Worm (Caenorhabditis elegans) whole organism, L4 larva: ENCODE results near the gene str-108.

Source experiments
- F10B5.3 ChIP-seq: sonication (generic microtip); optimal IDR thresholded peaks from 2 replicates; lab custom pipeline; 2016; ENCODE audit warnings: mild to moderate bottlenecking, missing genetic modification characterization, missing compliant biosample characterization
- F26F4.8 ChIP-seq: fragments of 200-800 bp; sonication (Bioruptor generic); conservative IDR thresholded peaks from 2 replicates; pipeline ENCODE4 v1.3.6; 2022; ENCODE audit warnings: missing genetic modification characterization, missing compliant biosample characterization
- T20F7.1 ChIP-seq: fragments of 200-800 bp; sonication (Bioruptor generic); optimal IDR thresholded peaks from 2 replicates; lab custom pipeline; 2018; ENCODE audit warnings: mild to moderate bottlenecking, missing genetic modification characterization, missing compliant biosample characterization
- Y105C5A.15 ChIP-seq: fragments of 200-800 bp; sonication (Bioruptor generic); IDR thresholded peaks from 2 replicates; pipeline ENCODE4 v1.3.6; 2022; ENCODE audit warnings: missing genetic modification characterization, missing compliant biosample characterization
- Y75B8A.6 ChIP-seq: fragments of 200-800 bp; sonication (Bioruptor generic); IDR thresholded peaks from 2 replicates; pipeline ENCODE4 v1.3.6; 2022; ENCODE audit warnings: missing genetic modification reagents, missing genetic modification characterization, missing compliant biosample characterization
- ZK546.5 ChIP-seq, 2 experiments: sonication (generic microtip); optimal IDR thresholded peaks; 2 replicates each; lab custom pipeline; 2017; ENCODE audit warnings: missing biosample characterization in 2 of 2, missing genetic modification characterization in 2 of 2
- aha-1 ChIP-seq: fragments of 150-350 bp; peaks from one replicate; lab custom pipeline; 2014; ENCODE audit warnings: missing biosample characterization, missing genetic modification characterization
- ceh-20 ChIP-seq: fragments of 200-800 bp; sonication (Bioruptor generic); IDR thresholded peaks from 2 replicates; pipeline ENCODE4 v1.3.6; 2022; ENCODE audit warnings: missing genetic modification reagents, missing genetic modification characterization, missing compliant biosample characterization
- ces-1 ChIP-seq: fragments of 150-350 bp; sonication (generic microtip); optimal IDR thresholded peaks from 4 replicates; lab custom pipeline; 2014; ENCODE audit warnings: missing biosample characterization, missing genetic modification reagents, missing genetic modification characterization
- cey-2 ChIP-seq: sonication (generic microtip); optimal IDR thresholded peaks from 3 replicates; lab custom pipeline; 2017; ENCODE audit warnings: missing genetic modification characterization, mild to moderate bottlenecking, missing compliant biosample characterization, antibody characterized with exemption, borderline replicate concordance; ENCODE audit not compliant: insufficient read depth
- daf-16 ChIP-seq, 3 experiments: sonication (generic microtip); optimal IDR thresholded peaks; 2 replicates each; lab custom pipeline; 2016 to 2017; ENCODE audit warnings: missing genetic modification characterization in 3 of 3, missing genetic modification reagents in 3 of 3, mild to moderate bottlenecking in 2 of 3, missing compliant biosample characterization in 2 of 3, missing biosample characterization in 1 of 3, moderate library complexity in 1 of 3
- daf-19 ChIP-seq: fragments of 200-800 bp; sonication (Bioruptor generic); conservative IDR thresholded peaks from 2 replicates; pipeline ENCODE4 v1.3.6; 2022; ENCODE audit warnings: missing genetic modification characterization, missing compliant biosample characterization
- dmd-6 ChIP-seq: fragments of 200-800 bp; sonication (Bioruptor generic); IDR thresholded peaks from 2 replicates; pipeline ENCODE4 v1.3.6; 2022; ENCODE audit warnings: missing genetic modification reagents, missing genetic modification characterization, missing compliant biosample characterization
- duxl-1 ChIP-seq: sonication (generic microtip); optimal IDR thresholded peaks from 2 replicates; lab custom pipeline; 2016; ENCODE audit warnings: mild to moderate bottlenecking, missing genetic modification characterization, moderate library complexity, missing compliant biosample characterization; ENCODE audit not compliant: poor library complexity
- dve-1 ChIP-seq: sonication (generic microtip); optimal IDR thresholded peaks from 2 replicates; lab custom pipeline; 2017; ENCODE audit warnings: antibody characterized with exemption, mild to moderate bottlenecking, missing genetic modification characterization, missing compliant biosample characterization; ENCODE audit not compliant: insufficient read depth
- egl-27 ChIP-seq: sonication (generic microtip); optimal IDR thresholded peaks from 3 replicates; lab custom pipeline; 2017; ENCODE audit warnings: missing biosample characterization, missing genetic modification reagents, missing genetic modification characterization
- egl-43 ChIP-seq: fragments of 200-800 bp; sonication (Bioruptor generic); IDR thresholded peaks from 2 replicates; pipeline ENCODE4 v1.3.6; 2022; ENCODE audit warnings: missing genetic modification reagents, missing genetic modification characterization, missing compliant biosample characterization
- fos-1 ChIP-seq: fragments of 150-350 bp; optimal IDR thresholded peaks from 2 replicates; lab custom pipeline; 2014; ENCODE audit warnings: missing biosample characterization, missing genetic modification characterization
- jun-1 ChIP-seq: fragments of 150-350 bp; optimal IDR thresholded peaks from 2 replicates; lab custom pipeline; 2014; ENCODE audit warnings: missing biosample characterization, missing genetic modification reagents, missing genetic modification characterization
- lin-15B ChIP-seq: fragments of 150-350 bp; sonication (generic microtip); optimal IDR thresholded peaks from 3 replicates; lab custom pipeline; 2014; ENCODE audit warnings: missing biosample characterization, missing genetic modification characterization
- lin-39 ChIP-seq: fragments of 150-350 bp; optimal IDR thresholded peaks from 2 replicates; lab custom pipeline; 2014; ENCODE audit warnings: missing biosample characterization, missing genetic modification reagents, missing genetic modification characterization
- madf-5 ChIP-seq, 2 experiments: fragments of 200-800 bp; sonication (Bioruptor generic); IDR thresholded peaks; 2 replicates each; pipeline ENCODE4 v1.3.6; 2022; ENCODE audit warnings: missing compliant biosample characterization in 2 of 2, missing genetic modification characterization in 2 of 2
- mdl-1 ChIP-seq, 2 experiments: fragments of 150-350 bp in 1 of 2; sonication (generic microtip) in 1 of 2; optimal IDR thresholded peaks; 2 replicates each; lab custom pipeline; 2014 to 2017; ENCODE audit warnings: missing biosample characterization in 2 of 2, missing genetic modification characterization in 2 of 2
- mxl-2 ChIP-seq: fragments of 200-800 bp; sonication (Bioruptor generic); conservative IDR thresholded peaks from 2 replicates; pipeline ENCODE4 v1.3.6; 2022; ENCODE audit warnings: missing genetic modification reagents, missing genetic modification characterization, missing compliant biosample characterization
- nhr-111 ChIP-seq: fragments of 200-800 bp; sonication (Bioruptor generic); optimal IDR thresholded peaks from 2 replicates; lab custom pipeline; 2018; ENCODE audit warnings: mild to moderate bottlenecking, missing genetic modification characterization, missing compliant biosample characterization
- nhr-28 ChIP-seq: fragments of 150-350 bp; optimal IDR thresholded peaks from 2 replicates; lab custom pipeline; 2014; ENCODE audit warnings: missing biosample characterization, missing genetic modification characterization
- nhr-41 ChIP-seq: fragments of 200-800 bp; sonication (Bioruptor generic); IDR thresholded peaks from 2 replicates; pipeline ENCODE4 v1.3.6; 2022; ENCODE audit warnings: missing genetic modification reagents, missing genetic modification characterization, missing compliant biosample characterization
- nhr-76 ChIP-seq: fragments of 150-350 bp; optimal IDR thresholded peaks from 2 replicates; lab custom pipeline; 2014; ENCODE audit warnings: missing biosample characterization, missing genetic modification characterization
- nhr-77 ChIP-seq: fragments of 150-350 bp; optimal IDR thresholded peaks from 2 replicates; lab custom pipeline; 2014; ENCODE audit warnings: missing biosample characterization, missing genetic modification characterization
- pha-4 ChIP-seq, 2 experiments: fragments of 150-350 bp in 1 of 2; fragments of 200-800 bp in 1 of 2; sonication (Bioruptor generic) in 1 of 2; IDR thresholded peaks in 1 of 2; optimal IDR thresholded peaks in 1 of 2; 2 replicates each; pipeline versions ENCODE4 v1.3.6 to Lab custom; 2014 to 2022; ENCODE audit warnings: missing genetic modification characterization in 2 of 2, missing genetic modification reagents in 2 of 2, missing biosample characterization in 1 of 2, missing compliant biosample characterization in 1 of 2
- php-3 ChIP-seq: fragments of 200-800 bp; sonication (Bioruptor generic); IDR thresholded peaks from 2 replicates; pipeline ENCODE4 v1.3.6; 2022; ENCODE audit warnings: missing genetic modification reagents, missing genetic modification characterization, missing compliant biosample characterization
- pqm-1 ChIP-seq: sonication (generic microtip); optimal IDR thresholded peaks from 2 replicates; lab custom pipeline; 2017; ENCODE audit warnings: missing biosample characterization, missing genetic modification characterization
- rbr-2 ChIP-seq: sonication (generic microtip); optimal IDR thresholded peaks from 2 replicates; lab custom pipeline; 2016; ENCODE audit warnings: missing genotype, missing genetic modification characterization, missing compliant biosample characterization
- snpc-1.2 ChIP-seq: fragments of 200-800 bp; sonication (Bioruptor generic); IDR thresholded peaks from 2 replicates; pipeline ENCODE4 v1.3.6; 2022; ENCODE audit warnings: missing genetic modification reagents, missing genetic modification characterization, missing compliant biosample characterization
- snpc-4 ChIP-seq: fragments of 150-350 bp; optimal IDR thresholded peaks from 2 replicates; lab custom pipeline; 2014; ENCODE audit warnings: missing biosample characterization, missing genetic modification characterization
- spr-3 ChIP-seq: fragments of 200-800 bp; sonication (Bioruptor generic); optimal IDR thresholded peaks from 2 replicates; lab custom pipeline; 2018; ENCODE audit warnings: mild to moderate bottlenecking, missing genetic modification characterization, missing compliant biosample characterization
- tag-97 ChIP-seq: fragments of 200-800 bp; sonication (Bioruptor generic); IDR thresholded peaks from 2 replicates; pipeline ENCODE4 v1.3.6; 2022; ENCODE audit warnings: missing genetic modification characterization, missing compliant biosample characterization
- tra-1 ChIP-seq: fragments of 200-800 bp; sonication (Bioruptor generic); IDR thresholded peaks from 2 replicates; pipeline ENCODE4 v1.3.6; 2022; ENCODE audit warnings: missing genetic modification reagents, missing genetic modification characterization, missing compliant biosample characterization
- unc-62 ChIP-seq, 3 experiments: fragments of 150-350 bp in 1 of 3; sonication (generic microtip); optimal IDR thresholded peaks in 2 of 3; peaks in 1 of 3; 1 replicate in 1 of 3; 2 replicates in 2 of 3; lab custom pipeline; 2014 to 2017; ENCODE audit warnings: missing biosample characterization in 3 of 3, missing genetic modification characterization in 3 of 3, missing genetic modification reagents in 3 of 3, missing genotype in 1 of 3
- vab-7 ChIP-seq: fragments of 200-800 bp; sonication (Bioruptor generic); IDR thresholded peaks from 2 replicates; pipeline ENCODE4 v1.3.6; 2022; ENCODE audit warnings: missing genetic modification reagents, missing genetic modification characterization, missing compliant biosample characterization

str-108 gene

ce11 chrV:16165936-16166335 is at the start of gene str-108:
Gene str-108, plus strand, starts transcription at chrV:16166236.
- TF ChIP-seq pha-4 (GFP tag; IDR thresholded peaks at IDR 0.05; lab: Robert Waterston, UW) (no peak), pha-4 (tag; optimal IDR thresholded peaks at IDR 0.05; lab: Kevin White, UChicago) (no peak), dmd-6 (GFP tag; lab: Robert Waterston, UW) (no peak), snpc-4 (tag; lab: Kevin White, UChicago) (no peak), rbr-2 (tag; lab: Kevin White, UChicago) (no peak), T20F7.1 (no peak), mxl-2 (GFP tag; lab: Robert Waterston, UW) (no peak), mdl-1 (tag; optimal IDR thresholded peaks at IDR 0.05; lab: Kevin White, UChicago) (no peak), Y105C5A.15 (no peak), egl-43 (no peak), F10B5.3 (no peak), cey-2 (tag; lab: Kevin White, UChicago) (no peak), nhr-28 (tag; lab: Kevin White, UChicago) (no peak), vab-7 (GFP tag; lab: Robert Waterston, UW) (no peak), fos-1 (tag; lab: Kevin White, UChicago) (no peak), tag-97 (GFP tag; lab: Robert Waterston, UW) (no peak), nhr-76 (tag; lab: Kevin White, UChicago) (no peak)

DNA sequence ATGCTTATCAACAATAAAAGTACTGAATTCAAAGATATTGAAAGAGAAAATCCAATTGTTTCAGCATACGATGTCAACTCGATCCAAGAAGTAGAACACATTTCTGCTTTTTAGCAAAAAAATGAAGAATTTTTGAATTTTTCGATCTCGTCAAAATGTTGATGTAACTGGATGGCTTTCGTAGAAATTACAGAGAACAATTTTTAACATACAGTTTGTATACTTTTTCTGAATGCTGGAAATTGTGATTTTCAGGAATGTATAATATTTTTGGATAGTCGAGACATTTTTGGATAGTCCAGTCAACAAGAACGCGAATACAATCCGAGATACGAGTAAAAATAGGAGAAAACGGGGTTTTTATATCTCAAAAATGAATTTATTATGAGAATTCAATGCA is 47.4 kb upstream of the str-108 start, which contains the start of gene str-103:
TSS of gene str-103 (minus strand) at position 101 of the 400 bp plus-strand sequence.
- TF ChIP-seq dve-1 (tag; lab: Kevin White, UChicago) (no peak), cey-2 (tag; lab: Kevin White, UChicago) (no peak)

DNA sequence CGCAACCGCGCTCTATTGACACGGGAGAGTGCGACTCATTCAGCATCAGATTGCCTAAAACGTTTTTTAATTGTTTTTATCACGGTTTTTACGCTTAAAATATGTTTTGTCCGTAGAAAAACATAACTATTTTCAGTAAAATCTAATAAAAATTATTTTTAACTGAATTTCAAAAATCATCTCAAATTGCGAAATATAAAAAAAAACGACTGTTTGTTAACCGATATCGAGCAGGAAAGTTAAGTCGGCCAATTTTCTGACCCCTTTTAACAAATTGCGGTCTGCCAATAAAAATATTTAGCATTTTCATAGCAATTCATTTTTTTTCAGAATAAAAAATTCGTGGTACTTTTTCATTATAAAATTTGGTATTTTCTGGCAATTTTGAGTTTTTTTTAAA is 45.5 kb upstream of the str-108 start:
- TF ChIP-seq duxl-1 (tag; lab: Kevin White, UChicago), result no peak
- TF ChIP-seq ZK546.5 (tag; optimal IDR thresholded peaks at IDR 0.05; lab: Kevin White, UChicago), result no peak
- no peak for TF ChIP-seq egl-27 (tag; lab: Kevin White, UChicago)
- TF ChIP-seq F26F4.8 (GFP tag; lab: Robert Waterston, UW), result no peak
- TF ChIP-seq aha-1, result peak; percentile 78
- TF ChIP-seq spr-3 (GFP tag; lab: Kevin White, UChicago), result no peak
- TF ChIP-seq nhr-111, result no peak
- no peak for TF ChIP-seq daf-19

DNA sequence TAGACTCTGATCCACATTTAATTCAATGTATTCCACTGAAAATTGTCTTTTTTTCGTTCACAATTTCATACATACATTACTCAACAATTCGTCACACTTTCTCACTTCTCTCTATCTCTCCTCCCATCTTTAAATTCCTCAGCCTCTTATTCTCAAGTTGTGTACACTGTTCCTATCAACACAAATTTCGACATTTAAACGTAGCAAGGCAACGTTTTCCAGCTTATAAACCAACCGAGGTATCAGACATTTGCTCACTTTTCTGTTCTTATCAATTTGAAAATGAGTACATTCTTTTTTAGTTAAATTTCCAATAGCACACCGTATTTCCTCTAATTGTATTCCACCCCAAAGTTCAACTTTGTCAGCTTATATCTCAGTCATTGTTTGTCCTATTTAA is 45.1 kb upstream of the str-108 start, which contains the start of gene skr-3:
TSS of gene skr-3 (plus strand) at position 163 of the 400 bp plus-strand sequence.
- TF ChIP-seq cey-2 (tag; lab: Kevin White, UChicago), result no peak
- TF ChIP-seq lin-15B (tag; lab: Kevin White, UChicago), result no peak
- TF ChIP-seq ces-1, result no peak
- no peak for TF ChIP-seq vab-7 (GFP tag; lab: Robert Waterston, UW)
- no peak for TF ChIP-seq php-3 (GFP tag; lab: Robert Waterston, UW)
- TF ChIP-seq madf-5 (GFP tag; IDR thresholded peaks at IDR 0.05; lab: Robert Waterston, UW), result no peak
- no peak for TF ChIP-seq snpc-4 (tag; lab: Kevin White, UChicago)
- TF ChIP-seq nhr-28 (tag; lab: Kevin White, UChicago), result peak; percentile 61
- TF ChIP-seq nhr-77 (tag; lab: Kevin White, UChicago), result no peak
- no peak for TF ChIP-seq snpc-1.2
- peak in 1 of 2 experiments; percentile 14 for TF ChIP-seq unc-62 (GFP tag; optimal IDR thresholded peaks at IDR 0.05 in 1 of 2; lab: Kevin White, UChicago)
- no peak for TF ChIP-seq unc-62 (tag; optimal IDR thresholded peaks at IDR 0.05; lab: Kevin White, UChicago)
- TF ChIP-seq tra-1, result 0 out of 2 replicates have a peak, but pooled peaks have one; percentile 49
- no peak for TF ChIP-seq lin-39 (tag; lab: Kevin White, UChicago)
- no peak for TF ChIP-seq Y75B8A.6 (GFP tag; lab: Robert Waterston, UW)
- TF ChIP-seq mxl-2 (GFP tag; lab: Robert Waterston, UW), result no peak
- peak; percentile 54 for TF ChIP-seq pqm-1 (tag; lab: Kevin White, UChicago)
- TF ChIP-seq nhr-41 (GFP tag; lab: Robert Waterston, UW), result no peak
- no peak for TF ChIP-seq ceh-20 (GFP tag; lab: Robert Waterston, UW)
- TF ChIP-seq dve-1 (tag; lab: Kevin White, UChicago), result peak; percentile 45
- TF ChIP-seq jun-1 (tag; lab: Kevin White, UChicago), result no peak
- TF ChIP-seq dmd-6 (GFP tag; lab: Robert Waterston, UW), result peak; percentile 49; the same call in 1 of the 2 replicates
- no peak for TF ChIP-seq daf-16 (GFP tag; optimal IDR thresholded peaks at IDR 0.05; lab: Kevin White, UChicago)
- TF ChIP-seq daf-16 (tag; optimal IDR thresholded peaks at IDR 0.05; lab: Kevin White, UChicago), result peak; percentile 66
